Worm (Caenorhabditis elegans): Measurements from ENCODE around the gene hpo-6.
"Not testable (repeated sequence)": the region's sequence is repeated elsewhere in the genome, so short reads cannot be mapped to it uniquely, and the experiment has no call there.

hpo-6 gene

DNA sequence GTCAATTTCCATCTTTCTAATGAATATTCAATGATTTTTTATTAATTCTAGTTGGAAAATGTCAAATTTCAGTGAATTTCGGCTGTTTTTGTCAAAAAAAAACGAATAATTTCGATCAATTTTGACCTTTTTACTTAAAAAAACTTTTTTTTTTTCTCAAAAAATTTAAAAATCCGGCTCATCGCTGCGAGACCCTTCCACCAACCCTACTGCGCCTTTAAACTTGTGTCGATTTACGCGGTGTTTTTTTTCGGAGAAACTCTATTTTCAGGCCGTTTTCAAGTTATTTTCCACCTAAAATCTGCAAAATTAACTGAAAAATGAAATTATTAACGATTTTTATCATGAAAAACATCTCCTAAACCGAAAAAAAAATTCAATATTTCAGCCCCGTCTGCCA is 38.8 kb downstream of the hpo-6 start:
- no peak for TF ChIP-seq grh-1 (GFP tag; IDR thresholded peaks at IDR 0.05)
- no peak for TF ChIP-seq hlh-17 (GFP tag; optimal IDR thresholded peaks at IDR 0.05; ENCODE audit: borderline replicate concordance)
- TF ChIP-seq dpl-1 (GFP tag; optimal IDR thresholded peaks at IDR 0.05), result peak in 1 of 3 experiments; percentile 4
- TF ChIP-seq efl-1 (optimal IDR thresholded peaks at IDR 0.05), result peak in 1 of 2 experiments; percentile 54
- TF ChIP-seq efl-1 (GFP tag; optimal IDR thresholded peaks at IDR 0.05 in 1 of 2), result peak in 1 of 2 experiments; percentile 8
- TF ChIP-seq tlp-1 (tag; optimal IDR thresholded peaks at IDR 0.05), result no peak
- TF ChIP-seq nhr-85 (tag), result no peak

DNA sequence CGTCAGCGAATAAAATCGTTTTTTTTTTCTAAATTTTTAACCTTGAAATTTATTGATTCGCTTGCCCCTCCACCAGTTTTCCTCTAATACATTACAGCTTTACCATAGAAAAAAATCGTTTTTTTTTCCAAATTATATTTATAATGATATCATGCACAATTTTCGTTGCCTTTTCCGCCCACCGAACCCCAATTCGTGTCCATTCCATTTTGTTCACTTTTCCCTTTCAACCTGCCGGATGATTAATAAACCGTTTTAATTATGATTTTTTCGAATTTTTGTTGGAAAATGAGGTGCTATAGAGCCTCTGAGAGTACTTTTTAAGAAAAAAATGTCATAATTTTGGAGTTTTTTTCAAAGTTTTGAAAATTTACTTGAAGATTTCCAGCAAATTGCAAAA is 39.4 kb downstream of the hpo-6 start, which contains the start of gene set-23:
set-23 (plus strand) TSS at position 301 of the 400 bp plus-strand sequence.
- no peak for TF ChIP-seq ceh-82 (tag; optimal IDR thresholded peaks at IDR 0.05)
- no peak for TF ChIP-seq grh-1 (GFP tag; IDR thresholded peaks at IDR 0.05)
- TF ChIP-seq nhr-71 (tag; optimal IDR thresholded peaks at IDR 0.05), result no peak
- TF ChIP-seq lin-14 (GFP tag; optimal IDR thresholded peaks at IDR 0.05), result no peak
- no peak for TF ChIP-seq mdl-1 (tag; optimal IDR thresholded peaks at IDR 0.05)
- no peak for TF ChIP-seq nhr-11 (tag; optimal IDR thresholded peaks at IDR 0.05)
- no peak for TF ChIP-seq isw-1 (GFP tag; IDR thresholded peaks at IDR 0.05)
- no peak for TF ChIP-seq fos-1 (tag; optimal IDR thresholded peaks at IDR 0.05)
- no peak for TF ChIP-seq F16B12.6 (tag; optimal IDR thresholded peaks at IDR 0.05)
- no peak for TF ChIP-seq C04F5.9 (tag; optimal IDR thresholded peaks at IDR 0.05)
- TF ChIP-seq swsn-7 (tag; optimal IDR thresholded peaks at IDR 0.05), result no peak

DNA sequence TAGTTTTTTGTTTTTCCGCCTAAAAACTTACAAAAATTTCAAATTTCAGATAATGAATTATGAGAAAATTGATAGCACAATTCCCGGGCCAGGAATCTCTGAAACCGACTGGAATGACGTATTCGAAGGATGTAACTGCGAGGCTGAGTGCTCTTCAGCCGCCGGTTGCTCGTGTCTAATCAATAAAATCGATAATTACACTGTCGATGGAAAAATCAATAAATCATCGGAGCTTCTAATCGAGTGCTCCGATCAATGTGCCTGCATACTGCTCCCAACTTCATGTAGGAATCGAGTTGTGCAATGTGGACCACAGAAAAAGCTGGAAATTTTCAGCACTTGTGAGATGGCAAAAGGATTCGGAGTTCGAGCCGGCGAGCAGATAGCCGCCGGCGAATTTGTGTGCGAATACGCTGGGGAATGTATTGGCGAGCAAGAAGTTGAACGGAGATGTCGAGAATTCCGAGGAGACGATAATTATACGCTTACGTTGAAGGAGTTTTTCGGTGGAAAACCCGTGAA is 41.0 kb downstream of the hpo-6 start:
- TF ChIP-seq pax-3 (tag; optimal IDR thresholded peaks at IDR 0.05) (no peak), mab-9 (GFP tag; IDR thresholded peaks at IDR 0.05) (no peak), C16A3.4 (tag; optimal IDR thresholded peaks at IDR 0.05) (no peak)

DNA sequence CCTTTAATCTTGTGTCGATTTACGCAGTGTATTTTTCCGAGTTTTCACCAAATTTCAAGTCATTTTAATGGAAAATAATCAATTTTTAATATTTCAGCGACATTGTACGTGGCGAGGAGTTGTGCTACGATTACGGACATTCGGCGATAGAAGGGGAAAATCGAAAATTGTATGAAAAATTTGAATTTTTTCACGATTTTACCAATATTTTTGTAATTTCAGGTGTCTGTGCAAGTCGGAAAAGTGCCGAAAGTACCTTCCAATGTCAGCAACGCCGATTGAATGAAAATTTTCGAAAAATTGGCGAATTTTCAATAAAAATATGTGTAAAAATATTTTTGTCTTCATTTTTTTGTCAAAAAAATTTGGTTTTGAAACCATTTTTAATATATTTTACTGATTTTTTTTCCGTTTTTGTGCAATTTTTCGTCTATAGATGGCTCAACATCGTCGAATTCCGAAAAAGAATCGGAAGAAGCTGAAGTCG is 43.3 kb downstream of the hpo-6 start, which contains the start of gene Y41D4B.11:
Y41D4B.11 (plus strand) TSS at position 437 of the 487 bp plus-strand sequence.
- TF ChIP-seq pax-3 (tag; optimal IDR thresholded peaks at IDR 0.05), result no peak
- TF ChIP-seq elt-3 (tag; optimal IDR thresholded peaks at IDR 0.05), result no peak
- no peak for TF ChIP-seq nhr-77 (tag; optimal IDR thresholded peaks at IDR 0.05)
- no peak for TF ChIP-seq nhr-19 (GFP tag; conservative IDR thresholded peaks at IDR 0.05)
- no peak for TF ChIP-seq nhr-71 (tag; optimal IDR thresholded peaks at IDR 0.05)
- no peak for TF ChIP-seq nhr-90 (tag; optimal IDR thresholded peaks at IDR 0.05; ENCODE audit: poor library complexity)
- no peak for TF ChIP-seq lir-3 (tag; optimal IDR thresholded peaks at IDR 0.05; ENCODE audit: poor library complexity)
- TF ChIP-seq nhr-11 (tag; optimal IDR thresholded peaks at IDR 0.05), result no peak
- TF ChIP-seq unc-98 (GFP tag; IDR thresholded peaks at IDR 0.05), result no peak
- TF ChIP-seq snu-23 (GFP tag; optimal IDR thresholded peaks at IDR 0.05), result no peak

DNA sequence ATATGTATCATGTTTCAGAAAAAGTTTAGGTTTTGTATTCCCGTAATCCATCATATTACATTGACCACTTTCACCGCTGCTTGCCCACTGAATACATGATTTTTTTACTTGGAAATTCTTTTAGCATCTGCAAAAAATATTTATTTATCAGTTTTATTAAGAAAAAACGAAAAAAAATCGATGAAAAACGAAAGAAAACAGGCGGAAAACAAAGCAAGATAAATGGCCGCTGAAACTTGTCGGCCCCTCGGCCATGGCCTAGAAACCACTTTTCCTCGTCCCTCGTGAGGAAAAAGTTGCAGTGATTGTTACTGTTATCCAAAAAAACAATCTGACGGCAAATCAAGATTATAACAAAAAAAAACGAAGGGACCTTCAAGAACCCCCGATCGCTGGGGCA is 48.0 kb downstream of the hpo-6 start, which contains the start of gene dsl-3:
dsl-3 (plus strand) TSS at position 301 of the 400 bp plus-strand sequence.
- not testable (repeated sequence) for TF ChIP-seq ztf-4 (tag; optimal IDR thresholded peaks at IDR 0.05); ama-1 (optimal IDR thresholded peaks at IDR 0.05); xbp-1 (tag; optimal IDR thresholded peaks at IDR 0.05)

DNA sequence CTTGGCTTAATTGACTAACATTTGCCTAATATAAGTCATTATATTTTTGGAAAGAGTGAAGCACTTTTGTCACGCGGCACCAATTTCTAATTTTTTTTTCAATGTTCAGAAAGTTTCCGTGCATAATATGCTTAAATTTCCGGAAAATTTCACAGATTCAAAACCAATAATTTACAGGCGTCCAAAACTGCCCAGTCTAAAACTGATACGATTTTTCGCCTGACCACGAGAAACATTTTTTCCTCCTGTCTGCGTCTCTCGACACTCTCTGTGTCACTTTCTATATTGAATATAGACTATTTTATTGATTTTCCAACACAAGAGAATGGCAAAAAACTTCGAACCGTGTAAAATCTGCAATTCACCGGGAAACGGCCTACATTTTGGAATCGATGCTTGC is 51.6 kb downstream of the hpo-6 start, which contains the start of gene nhr-122:
nhr-122 (plus strand) TSS at position 301 of the 400 bp plus-strand sequence.
- TF ChIP-seq rnt-1 (tag; optimal IDR thresholded peaks at IDR 0.05) (no peak), zip-4 (GFP tag; optimal IDR thresholded peaks at IDR 0.05) (no peak), nhr-71 (tag; optimal IDR thresholded peaks at IDR 0.05) (no peak), ceh-82 (tag; optimal IDR thresholded peaks at IDR 0.05) (no peak), nhr-237 (tag; optimal IDR thresholded peaks at IDR 0.05) (no peak), pag-3 (tag; optimal IDR thresholded peaks at IDR 0.05; ENCODE audit: borderline replicate concordance, insufficient read depth) (no peak), alr-1 (tag; optimal IDR thresholded peaks at IDR 0.05; ENCODE audit: borderline replicate concordance) (no peak), ceh-90 (tag; optimal IDR thresholded peaks at IDR 0.05) (no peak), efl-1 (optimal IDR thresholded peaks at IDR 0.05) (no peak), efl-1 (GFP tag; optimal IDR thresholded peaks at IDR 0.05 in 1 of 2) (peak in 1 of 2 experiments; percentile 51), tlp-1 (tag; optimal IDR thresholded peaks at IDR 0.05) (no peak), irx-1 (tag; optimal IDR thresholded peaks at IDR 0.05) (no peak), nhr-11 (tag; optimal IDR thresholded peaks at IDR 0.05) (no peak), ets-5 (GFP tag; IDR thresholded peaks at IDR 0.05) (no peak), mef-2 (tag; optimal IDR thresholded peaks at IDR 0.05) (no peak), aly-2 (tag; optimal IDR thresholded peaks at IDR 0.05) (no peak), nhr-77 (tag; optimal IDR thresholded peaks at IDR 0.05) (no peak), snu-23 (GFP tag; optimal IDR thresholded peaks at IDR 0.05) (no peak), mep-1 (tag; optimal IDR thresholded peaks at IDR 0.05) (no peak), pqm-1 (tag; optimal IDR thresholded peaks at IDR 0.05) (no peak)

Data from whole organism, L1 larva.